Fruit fly (Drosophila melanogaster) whole organism, embryonic: ENCODE data around the gene Caper.
A peak's percentile ranks its signal among the peaks of the same experiment; 100 is the strongest.

Experiments used
- Blimp-1 ChIP-seq: fragments of 200-800 bp; sonication (Bioruptor generic); optimal IDR thresholded peaks from 3 replicates; lab custom pipeline; 2018; ENCODE audit warnings: missing biosample characterization, missing genetic modification characterization, mild to moderate bottlenecking, moderate library complexity, missing genetic modification reagents
- Bteb2 ChIP-seq: fragments of 200-800 bp; sonication (Bioruptor generic); optimal IDR thresholded peaks from 2 replicates; lab custom pipeline; 2016; ENCODE audit warnings: missing biosample characterization, missing genetic modification characterization
- CG10274 ChIP-seq: fragments of 200-800 bp; sonication (Bioruptor generic); optimal IDR thresholded peaks from 3 replicates; lab custom pipeline; 2017; ENCODE audit warnings: missing biosample characterization, mild to moderate bottlenecking, missing genetic modification characterization
- CG10654 ChIP-seq: fragments of 200-800 bp; sonication (Bioruptor generic); optimal IDR thresholded peaks from 2 replicates; lab custom pipeline; 2016; ENCODE audit warnings: missing biosample characterization, missing genetic modification characterization
- CG11247 ChIP-seq: fragments of 200-800 bp; sonication (Bioruptor generic); IDR thresholded peaks from 2 replicates; pipeline ENCODE4 v1.3.6; 2022; ENCODE audit warnings: missing biosample characterization, missing genetic modification characterization
- CG11695 ChIP-seq: fragments of 200-800 bp; sonication (Bioruptor generic); IDR thresholded peaks from 3 replicates; pipeline ENCODE4 v1.3.6; 2022; ENCODE audit warnings: missing biosample characterization, missing genetic modification characterization
- CG12769 ChIP-seq: fragments of 200-800 bp; sonication (Bioruptor generic); optimal IDR thresholded peaks from 2 replicates; lab custom pipeline; 2019; ENCODE audit warnings: missing biosample characterization, mild to moderate bottlenecking, missing genetic modification characterization, moderate library complexity
- CG1529 ChIP-seq: fragments of 200-800 bp; sonication (Bioruptor generic); optimal IDR thresholded peaks from 3 replicates; lab custom pipeline; 2018; ENCODE audit warnings: missing biosample characterization, missing genetic modification characterization
- CG32767 ChIP-seq: fragments of 200-800 bp; sonication (Bioruptor generic); IDR thresholded peaks from 2 replicates; pipeline ENCODE4 v1.3.6; 2022; ENCODE audit warnings: missing biosample characterization, missing genetic modification characterization
- CG7271 ChIP-seq: fragments of 200-800 bp; sonication (Bioruptor generic); optimal IDR thresholded peaks from 2 replicates; lab custom pipeline; 2018; ENCODE audit warnings: missing biosample characterization, mild to moderate bottlenecking, missing genetic modification characterization, moderate library complexity
- CG8478 ChIP-seq: fragments of >200 bp; optimal IDR thresholded peaks from 2 replicates; lab custom pipeline; 2018
- CG9609 ChIP-seq: fragments of 200-800 bp; sonication (Bioruptor generic); optimal IDR thresholded peaks from 3 replicates; lab custom pipeline; 2016; ENCODE audit warnings: missing biosample characterization, missing genetic modification characterization
- ERR ChIP-seq: fragments of 200-800 bp; sonication (Bioruptor generic); optimal IDR thresholded peaks from 2 replicates; lab custom pipeline; 2016; ENCODE audit warnings: missing biosample characterization, missing genetic modification characterization
- Fer1 ChIP-seq: fragments of 200-800 bp; sonication (Bioruptor generic); optimal IDR thresholded peaks from 2 replicates; lab custom pipeline; 2017; ENCODE audit warnings: missing biosample characterization, mild to moderate bottlenecking, missing genetic modification characterization
- Hmx ChIP-seq: fragments of 200-800 bp; sonication (Bioruptor generic); optimal IDR thresholded peaks from 2 replicates; lab custom pipeline; 2016; ENCODE audit warnings: missing biosample characterization, missing genetic modification characterization
- MESR4 ChIP-seq: fragments of 200-800 bp; sonication (Bioruptor generic); optimal IDR thresholded peaks from 2 replicates; lab custom pipeline; 2018; ENCODE audit warnings: missing biosample characterization, mild to moderate bottlenecking, missing genetic modification characterization, moderate library complexity
- Meics ChIP-seq: fragments of 200-800 bp; sonication (Bioruptor generic); optimal IDR thresholded peaks from 2 replicates; lab custom pipeline; 2017; ENCODE audit warnings: missing biosample characterization, mild to moderate bottlenecking, missing genetic modification characterization
- Nf-YB ChIP-seq: fragments of 200-800 bp; sonication (Bioruptor generic); optimal IDR thresholded peaks from 3 replicates; lab custom pipeline; 2019; ENCODE audit warnings: missing biosample characterization, mild to moderate bottlenecking, missing genetic modification characterization, moderate library complexity
- Scr ChIP-seq: fragments of 200-800 bp; sonication (Bioruptor generic); IDR thresholded peaks from 2 replicates; pipeline ENCODE4 v1.3.6; 2022; ENCODE audit warnings: missing biosample characterization, missing genetic modification characterization; ENCODE audit not compliant: partially characterized antibody
- Ssrp ChIP-seq: fragments of 200-800 bp; sonication (Bioruptor generic); optimal IDR thresholded peaks from 2 replicates; lab custom pipeline; 2018; ENCODE audit warnings: missing biosample characterization, mild to moderate bottlenecking, missing genetic modification characterization, moderate library complexity
- Xbp1 ChIP-seq: fragments of 200-800 bp; sonication (Bioruptor generic); optimal IDR thresholded peaks from 3 replicates; lab custom pipeline; 2016; ENCODE audit warnings: missing biosample characterization, mild to moderate bottlenecking, missing genetic modification characterization
- Xrp1 ChIP-seq: fragments of 200-800 bp; sonication (Bioruptor generic); IDR thresholded peaks from 2 replicates; pipeline ENCODE4 v1.3.6; 2022; ENCODE audit warnings: missing biosample characterization, missing genetic modification characterization
- abd-A ChIP-seq: fragments of 200-800 bp; sonication (Bioruptor generic); optimal IDR thresholded peaks from 3 replicates; lab custom pipeline; 2019; ENCODE audit warnings: missing biosample characterization, mild to moderate bottlenecking, missing genetic modification characterization, moderate library complexity
- bbx ChIP-seq: fragments of 200-800 bp; sonication (Bioruptor generic); IDR thresholded peaks from 2 replicates; pipeline ENCODE4 v1.3.6; 2022; ENCODE audit warnings: missing biosample characterization, missing genetic modification characterization; ENCODE audit not compliant: partially characterized antibody
- bsh ChIP-seq, 2 experiments: fragments of 200-800 bp; sonication (Bioruptor generic); optimal IDR thresholded peaks; 2 replicates each; lab custom pipeline; 2017 to 2018; ENCODE audit warnings: mild to moderate bottlenecking in 2 of 2, missing biosample characterization in 2 of 2, missing genetic modification characterization in 2 of 2, moderate library complexity in 1 of 2
- chinmo ChIP-seq: fragments of 200-800 bp; sonication (Bioruptor generic); IDR thresholded peaks from 4 replicates; pipeline ENCODE4 v1.3.6; 2022; ENCODE audit warnings: missing biosample characterization, missing genetic modification characterization; ENCODE audit not compliant: partially characterized antibody
- cwo ChIP-seq: fragments of 200-800 bp; sonication (Bioruptor generic); optimal IDR thresholded peaks from 3 replicates; lab custom pipeline; 2017; ENCODE audit warnings: missing biosample characterization, missing genetic modification characterization, mild to moderate bottlenecking, moderate library complexity, missing genetic modification reagents
- dimm ChIP-seq: fragments of 200-800 bp; sonication (Bioruptor generic); IDR thresholded peaks from 2 replicates; pipeline ENCODE4 v1.3.6; 2022; ENCODE audit warnings: missing biosample characterization, missing genetic modification characterization
- emc ChIP-seq: fragments of 200-800 bp; sonication (Bioruptor generic); optimal IDR thresholded peaks from 2 replicates; lab custom pipeline; 2016; ENCODE audit warnings: missing biosample characterization, missing genetic modification characterization
- en ChIP-seq: fragments of 200-800 bp; sonication (Bioruptor generic); optimal IDR thresholded peaks from 2 replicates; lab custom pipeline; 2016; ENCODE audit warnings: missing biosample characterization, missing genetic modification characterization
- h ChIP-seq: fragments of >200 bp; optimal IDR thresholded peaks from 2 replicates; lab custom pipeline; 2017
- kni ChIP-seq: fragments of 200-800 bp; sonication (Bioruptor generic); optimal IDR thresholded peaks from 3 replicates; lab custom pipeline; 2017; ENCODE audit warnings: mild to moderate bottlenecking, missing biosample characterization, missing genetic modification reagents, missing genetic modification characterization
- lov ChIP-seq, 2 experiments: fragments of 200-800 bp in 1 of 2; fragments of >200 bp in 1 of 2; sonication (Bioruptor generic) in 1 of 2; IDR thresholded peaks in 1 of 2; optimal IDR thresholded peaks in 1 of 2; 2 replicates in 1 of 2; 3 replicates in 1 of 2; pipeline versions ENCODE4 v1.3.6 to Lab custom; 2017 to 2022; ENCODE audit warnings: missing biosample characterization in 1 of 2, missing genetic modification characterization in 1 of 2
- nom ChIP-seq: fragments of 200-800 bp; sonication (Bioruptor generic); optimal IDR thresholded peaks from 2 replicates; lab custom pipeline; 2017; ENCODE audit warnings: missing biosample characterization, missing genetic modification characterization, mild to moderate bottlenecking, moderate library complexity, missing genetic modification reagents
- onecut ChIP-seq: fragments of 200-800 bp; sonication (Bioruptor generic); IDR thresholded peaks from 2 replicates; pipeline ENCODE4 v1.3.6; 2022; ENCODE audit warnings: missing biosample characterization, missing genetic modification characterization
- otp ChIP-seq: fragments of 200-800 bp; sonication (Bioruptor generic); IDR thresholded peaks from 3 replicates; pipeline ENCODE4, ENCODE4 v1.3.6; 2022; ENCODE audit warnings: missing biosample characterization, missing genetic modification characterization
- psq ChIP-seq: fragments of 200-800 bp; sonication (Bioruptor generic); optimal IDR thresholded peaks from 2 replicates; lab custom pipeline; 2017; ENCODE audit warnings: missing biosample characterization, missing genetic modification characterization
- sd ChIP-seq: fragments of 200-800 bp; sonication (Bioruptor generic); optimal IDR thresholded peaks from 3 replicates; lab custom pipeline; 2018; ENCODE audit warnings: missing biosample characterization, mild to moderate bottlenecking, missing genetic modification characterization, moderate library complexity
- sens ChIP-seq: fragments of 200-800 bp; sonication (Bioruptor generic); peaks from one replicate; lab custom pipeline; 2016; ENCODE audit warnings: missing biosample characterization, missing genetic modification characterization
- sqz ChIP-seq: fragments of 200-800 bp; sonication (Bioruptor generic); optimal IDR thresholded peaks from 3 replicates; lab custom pipeline; 2018; ENCODE audit warnings: missing biosample characterization, mild to moderate bottlenecking, missing genetic modification characterization
- vvl ChIP-seq: fragments of 200-800 bp; sonication (Bioruptor generic); IDR thresholded peaks from 2 replicates; pipeline ENCODE4 v1.3.6; 2022; ENCODE audit warnings: missing biosample characterization, missing genetic modification characterization
- zfh1 ChIP-seq: fragments of 200-800 bp; sonication (Bioruptor generic); IDR thresholded peaks from 3 replicates; pipeline ENCODE4 v1.3.6; 2022; ENCODE audit warnings: missing biosample characterization, missing genetic modification characterization

Gene Caper

dm6 chr2L:6991085-6991484, 41.4 kb upstream of the Caper start (continued):
- TF ChIP-seq sens (GFP tag; lab: Kevin White, UChicago) (peak; percentile 88), nom (GFP tag; lab: Kevin White, UChicago) (peak; percentile 63), emc (GFP tag; lab: Kevin White, UChicago) (no peak), bbx (GFP tag; lab: Robert Waterston, UW) (no peak), Fer1 (no peak), bsh (GFP tag; optimal IDR thresholded peaks at IDR 0.05; lab: Kevin White, UChicago) (peak in 1 of 2 experiments; percentile 56), otp (GFP tag; lab: Robert Waterston, UW) (peak; percentile 75; the same call in 1 of the 3 replicates), Xbp1 (peak; percentile 27), CG11247 (0 out of 2 replicates have a peak, but pooled peaks have one; percentile 56), Xrp1 (GFP tag; lab: Robert Waterston, UW) (peak; percentile 32; the same call in 1 of the 2 replicates), CG1529 (no peak), zfh1 (GFP tag; lab: Robert Waterston, UW) (0 out of 3 replicates have a peak, but pooled peaks have one; percentile 33)

DNA sequence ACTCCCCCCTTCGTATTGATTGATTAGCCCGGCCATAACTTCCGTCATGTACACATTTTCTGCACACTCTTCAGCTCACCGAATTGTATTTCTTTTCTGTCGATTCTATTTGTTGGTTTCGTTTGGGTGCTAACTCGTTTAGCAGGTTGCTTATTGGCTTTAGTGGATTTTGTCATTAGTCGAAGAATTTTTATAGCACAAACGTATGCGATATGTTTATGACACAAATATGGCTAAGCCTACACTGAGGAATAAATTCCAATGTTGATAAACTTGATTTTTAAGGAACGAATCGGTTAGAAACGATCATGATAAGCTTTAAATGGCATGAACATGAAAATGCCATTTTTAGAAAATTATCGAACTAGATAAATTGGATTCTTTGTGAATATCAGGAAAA, 33.8 kb upstream of the Caper start:
- TF ChIP-seq Ssrp (tag; lab: Kevin White, UChicago) (no peak), psq (GFP tag; lab: Kevin White, UChicago) (no peak), CG8478 (lab: Kevin White, UChicago) (no peak), onecut (GFP tag; lab: Robert Waterston, UW) (no peak), MESR4 (no peak), dimm (GFP tag; lab: Robert Waterston, UW) (no peak), sd (tag; lab: Kevin White, UChicago) (peak; percentile 94), lov (optimal IDR thresholded peaks at IDR 0.05; lab: Kevin White, UChicago) (no peak), lov (GFP tag; IDR thresholded peaks at IDR 0.05; lab: Robert Waterston, UW) (no peak), Hmx (GFP tag; lab: Kevin White, UChicago) (no peak), CG10274 (no peak), kni (GFP tag; lab: Kevin White, UChicago) (no peak), CG10654 (GFP tag; lab: Kevin White, UChicago) (no peak), en (GFP tag; lab: Kevin White, UChicago) (no peak), cwo (no peak), abd-A (peak; percentile 15), Scr (GFP tag; lab: Robert Waterston, UW) (no peak), CG11695 (GFP tag; lab: Robert Waterston, UW) (no peak), CG7271 (no peak), h (lab: Kevin White, UChicago) (no peak), ERR (GFP tag; lab: Kevin White, UChicago) (no peak), Bteb2 (GFP tag; lab: Kevin White, UChicago) (no peak), CG32767 (GFP tag; lab: Robert Waterston, UW) (no peak), chinmo (0 out of 4 replicates have a peak, but pooled peaks have one; percentile 50), Meics (GFP tag; lab: Kevin White, UChicago) (no peak)

dm6 chr2L:7004304-7004703, 28.2 kb upstream of the Caper start:
- TF ChIP-seq sd (tag; lab: Kevin White, UChicago) (peak; percentile 56), CG7271 (no peak), CG12769 (tag; lab: Kevin White, UChicago) (peak; percentile 54), Nf-YB (GFP tag; lab: Kevin White, UChicago) (peak; percentile 20), vvl (GFP tag; lab: Robert Waterston, UW) (peak; percentile 31; the same call in 1 of the 2 replicates), Blimp-1 (peak; percentile 80), sqz (GFP tag; lab: Kevin White, UChicago) (peak; percentile 20), abd-A (peak; percentile 48), CG9609 (no peak), chinmo (0 out of 4 replicates have a peak, but pooled peaks have one; percentile 60)
